Fruit fly (Drosophila melanogaster) whole organism, prepupa: ENCODE measurements around the gene CG3902.

Experiments
- Blimp-1 ChIP-seq: fragments of 200-800 bp; sonication (Bioruptor generic); optimal IDR thresholded peaks from 3 replicates; lab custom pipeline; 2017; ENCODE audit warnings: missing biosample characterization, missing genetic modification characterization, mild to moderate bottlenecking, moderate library complexity, missing genetic modification reagents
- CG10631 ChIP-seq: fragments of 200-800 bp; sonication (Bioruptor generic); optimal IDR thresholded peaks from 2 replicates; lab custom pipeline; 2016; ENCODE audit warnings: missing biosample characterization, missing genetic modification characterization
- CG15336 ChIP-seq: fragments of 200-800 bp; sonication (Bioruptor generic); IDR thresholded peaks from 2 replicates; pipeline ENCODE4 v1.3.6; 2022; ENCODE audit warnings: missing biosample characterization, missing genetic modification characterization
- CG16779 ChIP-seq: fragments of 200-800 bp; sonication (Bioruptor generic); optimal IDR thresholded peaks from 3 replicates; lab custom pipeline; 2017; ENCODE audit warnings: missing biosample characterization, mild to moderate bottlenecking, missing genetic modification characterization
- CG3032 ChIP-seq: fragments of 200-800 bp; optimal IDR thresholded peaks from 2 replicates; lab custom pipeline; 2019; ENCODE audit warnings: missing biosample characterization, mild to moderate bottlenecking, missing genetic modification characterization, moderate library complexity
- CG31627 ChIP-seq: fragments of 200-800 bp; sonication (Bioruptor generic); optimal IDR thresholded peaks from 3 replicates; lab custom pipeline; 2016; ENCODE audit warnings: missing biosample characterization, missing genetic modification characterization
- CG32006 ChIP-seq: fragments of 200-800 bp; sonication (Bioruptor generic); optimal IDR thresholded peaks from 3 replicates; lab custom pipeline; 2017; ENCODE audit warnings: missing biosample characterization, mild to moderate bottlenecking, missing genetic modification characterization
- CG34406 ChIP-seq: fragments of 200-800 bp; sonication (Bioruptor generic); optimal IDR thresholded peaks from 3 replicates; lab custom pipeline; 2016; ENCODE audit warnings: missing biosample characterization, missing genetic modification characterization
- CG4318 ChIP-seq: fragments of 200-800 bp; sonication (Bioruptor generic); optimal IDR thresholded peaks from 3 replicates; lab custom pipeline; 2017; ENCODE audit warnings: missing biosample characterization, mild to moderate bottlenecking, missing genetic modification characterization
- CG6163 ChIP-seq: fragments of 200-800 bp; sonication (Bioruptor generic); IDR thresholded peaks from 3 replicates; pipeline ENCODE4 v1.3.6; 2022; ENCODE audit warnings: missing biosample characterization, missing genetic modification characterization
- CG6276 ChIP-seq: fragments of 200-800 bp; sonication (Bioruptor generic); optimal IDR thresholded peaks from 2 replicates; lab custom pipeline; 2017; ENCODE audit warnings: missing biosample characterization, mild to moderate bottlenecking, missing genetic modification characterization
- CG6792 ChIP-seq: fragments of 200-800 bp; sonication (Bioruptor generic); optimal IDR thresholded peaks from 3 replicates; lab custom pipeline; 2016; ENCODE audit warnings: missing biosample characterization, missing genetic modification characterization
- CG6808 ChIP-seq: fragments of 200-800 bp; sonication (Bioruptor generic); optimal IDR thresholded peaks from 3 replicates; lab custom pipeline; 2017; ENCODE audit warnings: missing biosample characterization, missing genetic modification characterization, mild to moderate bottlenecking, moderate library complexity, missing genetic modification reagents
- CG6854 ChIP-seq: fragments of 200-800 bp; sonication (Bioruptor generic); optimal IDR thresholded peaks from 2 replicates; lab custom pipeline; 2017; ENCODE audit warnings: missing biosample characterization, mild to moderate bottlenecking, missing genetic modification characterization
- CG7368 ChIP-seq: fragments of 200-800 bp; sonication (Bioruptor generic); optimal IDR thresholded peaks from 3 replicates; lab custom pipeline; 2016; ENCODE audit warnings: missing biosample characterization, missing genetic modification characterization
- CG8319 ChIP-seq: fragments of 200-800 bp; sonication (Bioruptor generic); optimal IDR thresholded peaks from 3 replicates; lab custom pipeline; 2016; ENCODE audit warnings: missing biosample characterization, missing genetic modification characterization
- CG9139 ChIP-seq: fragments of 200-800 bp; sonication (Bioruptor generic); optimal IDR thresholded peaks from 3 replicates; lab custom pipeline; 2017; ENCODE audit warnings: missing biosample characterization, mild to moderate bottlenecking, missing genetic modification characterization
- Eip75B ChIP-seq: fragments of 200-800 bp; sonication (Bioruptor generic); optimal IDR thresholded peaks from 3 replicates; lab custom pipeline; 2016; ENCODE audit warnings: missing biosample characterization, missing genetic modification characterization
- Eip78C ChIP-seq: fragments of 200-800 bp; sonication (Bioruptor generic); peaks from one replicate; lab custom pipeline; 2016; ENCODE audit warnings: missing biosample characterization, missing genetic modification characterization
- Eip93F ChIP-seq: fragments of 200-800 bp; sonication (Bioruptor generic); optimal IDR thresholded peaks from 2 replicates; lab custom pipeline; 2016; ENCODE audit warnings: missing biosample characterization, mild to moderate bottlenecking, missing genetic modification characterization
- Ets96B ChIP-seq: fragments of 200-800 bp; optimal IDR thresholded peaks from 2 replicates; lab custom pipeline; 2019; ENCODE audit warnings: missing biosample characterization, mild to moderate bottlenecking, missing genetic modification characterization, moderate library complexity
- Gug ChIP-seq: fragments of 200-800 bp; sonication (Bioruptor generic); IDR thresholded peaks from 2 replicates; pipeline ENCODE4 v1.3.6; 2022; ENCODE audit warnings: missing biosample characterization, missing genetic modification characterization
- Hr39 ChIP-seq: fragments of 200-800 bp; sonication (Bioruptor generic); optimal IDR thresholded peaks from 2 replicates; lab custom pipeline; 2016; ENCODE audit warnings: missing biosample characterization, missing genetic modification characterization
- Hr4 ChIP-seq: fragments of 200-800 bp; sonication (Bioruptor generic); optimal IDR thresholded peaks from 3 replicates; lab custom pipeline; 2016; ENCODE audit warnings: missing biosample characterization, missing genetic modification characterization
- Lpt ChIP-seq: fragments of 200-800 bp; sonication (Bioruptor generic); optimal IDR thresholded peaks from 3 replicates; lab custom pipeline; 2016; ENCODE audit warnings: missing biosample characterization, missing genetic modification characterization
- Met ChIP-seq: fragments of 200-800 bp; sonication (Bioruptor generic); optimal IDR thresholded peaks from 3 replicates; lab custom pipeline; 2016; ENCODE audit warnings: missing biosample characterization, missing genetic modification characterization
- OdsH ChIP-seq: fragments of 200-800 bp; sonication (Bioruptor generic); optimal IDR thresholded peaks from 3 replicates; lab custom pipeline; 2016; ENCODE audit warnings: missing biosample characterization, missing genetic modification characterization
- Smox ChIP-seq: fragments of 200-800 bp; sonication (Bioruptor generic); optimal IDR thresholded peaks from 3 replicates; lab custom pipeline; 2016; ENCODE audit warnings: missing biosample characterization, missing genetic modification characterization
- Sox102F ChIP-seq: fragments of 200-800 bp; sonication (Bioruptor generic); optimal IDR thresholded peaks from 2 replicates; lab custom pipeline; 2016; ENCODE audit warnings: missing biosample characterization, mild to moderate bottlenecking, missing genetic modification characterization
- achi ChIP-seq: fragments of 200-800 bp; sonication (Bioruptor generic); optimal IDR thresholded peaks from 3 replicates; lab custom pipeline; 2016; ENCODE audit warnings: missing biosample characterization, missing genetic modification characterization
- acj6 ChIP-seq: fragments of 200-800 bp; sonication (Bioruptor generic); optimal IDR thresholded peaks from 3 replicates; lab custom pipeline; 2016; ENCODE audit warnings: missing biosample characterization, missing genetic modification characterization
- cyc ChIP-seq: fragments of 200-800 bp; sonication (Bioruptor generic); optimal IDR thresholded peaks from 3 replicates; lab custom pipeline; 2016; ENCODE audit warnings: missing biosample characterization, missing genetic modification characterization
- dac ChIP-seq: fragments of 200-800 bp; sonication (Bioruptor generic); optimal IDR thresholded peaks from 2 replicates; lab custom pipeline; 2017; ENCODE audit warnings: missing biosample characterization, mild to moderate bottlenecking, missing genetic modification characterization
- dsx ChIP-seq: fragments of 200-800 bp; optimal IDR thresholded peaks from 3 replicates; lab custom pipeline; 2019; ENCODE audit warnings: missing biosample characterization, mild to moderate bottlenecking, missing genetic modification characterization, moderate library complexity; ENCODE audit not compliant: poor library complexity, severe bottlenecking
- eg ChIP-seq: fragments of 200-800 bp; sonication (Bioruptor generic); IDR thresholded peaks from 3 replicates; pipeline ENCODE4 v1.3.6; 2022; ENCODE audit warnings: missing biosample characterization, missing genetic modification characterization
- esn ChIP-seq: fragments of 200-800 bp; sonication (Bioruptor generic); optimal IDR thresholded peaks from 2 replicates; lab custom pipeline; 2016; ENCODE audit warnings: missing biosample characterization, mild to moderate bottlenecking, missing genetic modification characterization, moderate library complexity
- fd59A ChIP-seq: fragments of 200-800 bp; sonication (Bioruptor generic); optimal IDR thresholded peaks from 2 replicates; lab custom pipeline; 2017; ENCODE audit warnings: missing biosample characterization, mild to moderate bottlenecking, missing genetic modification characterization, missing genetic modification reagents
- fkh ChIP-seq: fragments of 200-800 bp; sonication (Bioruptor generic); optimal IDR thresholded peaks from 3 replicates; lab custom pipeline; 2017; ENCODE audit warnings: missing biosample characterization, mild to moderate bottlenecking, missing genetic modification characterization, moderate library complexity
- lz ChIP-seq: fragments of 200-800 bp; sonication (Bioruptor generic); optimal IDR thresholded peaks from 3 replicates; lab custom pipeline; 2016; ENCODE audit warnings: missing biosample characterization, missing genetic modification characterization
- pdm3 ChIP-seq: fragments of 200-800 bp; sonication (Bioruptor generic); optimal IDR thresholded peaks from 3 replicates; lab custom pipeline; 2016; ENCODE audit warnings: missing biosample characterization, missing genetic modification characterization
- salr ChIP-seq, 2 experiments: fragments of 200-800 bp; sonication (Bioruptor generic); optimal IDR thresholded peaks; 3 replicates each; lab custom pipeline; 2016 to 2018; ENCODE audit warnings: missing biosample characterization in 2 of 2, missing genetic modification characterization in 2 of 2, mild to moderate bottlenecking in 1 of 2
- spab ChIP-seq: fragments of 200-800 bp; sonication (Bioruptor generic); optimal IDR thresholded peaks from 2 replicates; lab custom pipeline; 2017; ENCODE audit warnings: missing biosample characterization, mild to moderate bottlenecking, missing genetic modification characterization, missing genetic modification reagents
- ss ChIP-seq, 2 experiments: fragments of 200-800 bp; sonication (Bioruptor generic); optimal IDR thresholded peaks; 2 replicates in 1 of 2; 3 replicates in 1 of 2; lab custom pipeline; 2017 to 2018; ENCODE audit warnings: mild to moderate bottlenecking in 2 of 2, missing biosample characterization in 2 of 2, missing genetic modification characterization in 2 of 2, moderate library complexity in 1 of 2
- topi ChIP-seq: fragments of 200-800 bp; sonication (Bioruptor generic); optimal IDR thresholded peaks from 3 replicates; lab custom pipeline; 2016; ENCODE audit warnings: missing biosample characterization, missing genetic modification characterization
- vri ChIP-seq: fragments of 200-800 bp; sonication (Bioruptor generic); optimal IDR thresholded peaks from 3 replicates; lab custom pipeline; 2016; ENCODE audit warnings: missing biosample characterization, mild to moderate bottlenecking, missing genetic modification characterization

CG3902 gene

dm6 chr3L:18852223-18852622, 45.9 kb downstream of the CG3902 start:
- TF ChIP-seq dsx (GFP tag; lab: Kevin White, UChicago) (no peak), CG34406 (GFP tag; lab: Kevin White, UChicago) (no peak), Hr4 (no peak), fkh (GFP tag; lab: Kevin White, UChicago) (no peak), CG9139 (GFP tag; lab: Kevin White, UChicago) (no peak), ss (GFP tag; optimal IDR thresholded peaks at IDR 0.05; lab: Kevin White, UChicago) (no peak), OdsH (GFP tag; lab: Kevin White, UChicago) (no peak), Eip75B (GFP tag; lab: Kevin White, UChicago) (no peak), CG32006 (GFP tag; lab: Kevin White, UChicago) (no peak), Gug (GFP tag; lab: Robert Waterston, UW) (no peak), CG10631 (no peak), Ets96B (tag; lab: Kevin White, UChicago) (no peak), cyc (no peak), CG6808 (no peak)

- TF ChIP-seq achi, result peak; percentile 16
- peak; percentile 56 for TF ChIP-seq lz
- peak; percentile 66 for TF ChIP-seq esn
- TF ChIP-seq CG10631, result no peak
- TF ChIP-seq Smox (GFP tag; lab: Kevin White, UChicago), result peak; percentile 37
- TF ChIP-seq eg (GFP tag; lab: Robert Waterston, UW), result no peak
- TF ChIP-seq CG32006 (GFP tag; lab: Kevin White, UChicago), result no peak
- TF ChIP-seq CG6808, result no peak
- peak; percentile 17 for TF ChIP-seq CG6792 (GFP tag; lab: Kevin White, UChicago)
- TF ChIP-seq Lpt, result no peak
- peak; percentile 13 for TF ChIP-seq CG7368 (GFP tag; lab: Kevin White, UChicago)
- peak; percentile 66 for TF ChIP-seq pdm3
- peak; percentile 46 for TF ChIP-seq Met (GFP tag; lab: Kevin White, UChicago)
- TF ChIP-seq CG8319 (GFP tag; lab: Kevin White, UChicago), result peak; percentile 0
- TF ChIP-seq CG3032 (tag; lab: Kevin White, UChicago), result peak; percentile 39
- TF ChIP-seq dac, result no peak
- peak; percentile 59 for TF ChIP-seq cyc
- TF ChIP-seq fd59A (GFP tag; lab: Kevin White, UChicago), result no peak
- peak; percentile 10 for TF ChIP-seq vri (GFP tag; lab: Kevin White, UChicago)
- TF ChIP-seq dsx (GFP tag; lab: Kevin White, UChicago), result no peak
- TF ChIP-seq acj6 (GFP tag; lab: Kevin White, UChicago), result peak; percentile 25
- peak; percentile 44 for TF ChIP-seq Eip75B (GFP tag; lab: Kevin White, UChicago)
- TF ChIP-seq Eip93F, result peak; percentile 1
- TF ChIP-seq CG31627 (GFP tag; lab: Kevin White, UChicago), result peak; percentile 63
- TF ChIP-seq CG6854, result no peak
- peak; percentile 43 for TF ChIP-seq OdsH (GFP tag; lab: Kevin White, UChicago)
- no peak for TF ChIP-seq spab (GFP tag; lab: Kevin White, UChicago)
- TF ChIP-seq Hr4, result peak; percentile 35
- peak; percentile 53 for TF ChIP-seq Hr39 (GFP tag; lab: Kevin White, UChicago)
Observed at dm6 chr3L:18848436-18848835, 49.7 kb downstream of the CG3902 start.

dm6 chr3L:18846272-18846741, 51.8 kb downstream of the CG3902 start:
- no peak for TF ChIP-seq acj6 (GFP tag; lab: Kevin White, UChicago)
- peak; percentile 74 for TF ChIP-seq dsx (GFP tag; lab: Kevin White, UChicago)
- TF ChIP-seq Blimp-1 (GFP tag; lab: Kevin White, UChicago), result no peak
- no peak for TF ChIP-seq CG9139 (GFP tag; lab: Kevin White, UChicago)
- TF ChIP-seq fkh (GFP tag; lab: Kevin White, UChicago), result peak; percentile 17
- no peak for TF ChIP-seq spab (GFP tag; lab: Kevin White, UChicago)
- no peak for TF ChIP-seq OdsH (GFP tag; lab: Kevin White, UChicago)
- TF ChIP-seq Sox102F (GFP tag; lab: Kevin White, UChicago), result no peak
- no peak for TF ChIP-seq eg (GFP tag; lab: Robert Waterston, UW)
- no peak for TF ChIP-seq CG8319 (GFP tag; lab: Kevin White, UChicago)
- no peak for TF ChIP-seq Eip78C
- no peak for TF ChIP-seq CG6163 (GFP tag; lab: Robert Waterston, UW)
- TF ChIP-seq CG15336 (GFP tag; lab: Robert Waterston, UW), result 0 out of 2 replicates have a peak, but pooled peaks have one; percentile 14
- TF ChIP-seq Lpt, result no peak
- no peak for TF ChIP-seq CG6276 (GFP tag; lab: Kevin White, UChicago)
- peak in 1 of 2 experiments; percentile 8 for TF ChIP-seq ss (GFP tag; optimal IDR thresholded peaks at IDR 0.05; lab: Kevin White, UChicago)
- no peak for TF ChIP-seq CG16779 (tag; lab: Kevin White, UChicago)
- no peak for TF ChIP-seq topi
- TF ChIP-seq Hr4, result no peak
- TF ChIP-seq CG10631, result no peak
- TF ChIP-seq salr (GFP tag; optimal IDR thresholded peaks at IDR 0.05; lab: Kevin White, UChicago), result no peak
- TF ChIP-seq CG4318 (GFP tag; lab: Kevin White, UChicago), result no peak
- TF ChIP-seq CG7368 (GFP tag; lab: Kevin White, UChicago), result no peak
